Fruit fly (Drosophila melanogaster) whole organism, embryonic: ENCODE measurements around the gene sbr.

Source experiments
- Antp ChIP-seq: fragments of 200-800 bp; sonication (Bioruptor generic); optimal IDR thresholded peaks from 3 replicates; lab custom pipeline; 2016; ENCODE audit warnings: missing biosample characterization, missing genetic modification characterization
- BEAF-32 ChIP-seq: fragments of 200-800 bp; sonication (Bioruptor generic); optimal IDR thresholded peaks from 3 replicates; lab custom pipeline; 2017; ENCODE audit warnings: missing biosample characterization, missing genetic modification characterization, mild to moderate bottlenecking, moderate library complexity, missing genetic modification reagents
- Bdp1 ChIP-seq: fragments of 200-800 bp; sonication (Bioruptor generic); optimal IDR thresholded peaks from 3 replicates; lab custom pipeline; 2016; ENCODE audit warnings: missing biosample characterization, missing genetic modification characterization
- CG12236 ChIP-seq: fragments of 200-800 bp; sonication (Bioruptor generic); optimal IDR thresholded peaks from 2 replicates; lab custom pipeline; 2016; ENCODE audit warnings: missing biosample characterization, missing genetic modification characterization
- CG12659 ChIP-seq: fragments of 200-800 bp; sonication (Bioruptor generic); optimal IDR thresholded peaks from 3 replicates; lab custom pipeline; 2017; ENCODE audit warnings: mild to moderate bottlenecking, missing biosample characterization, missing genetic modification reagents, missing genetic modification characterization
- CG12744 ChIP-seq: fragments of 200-800 bp; sonication (Bioruptor generic); optimal IDR thresholded peaks from 2 replicates; lab custom pipeline; 2016; ENCODE audit warnings: missing biosample characterization, missing genetic modification characterization
- CG13775 ChIP-seq: fragments of 200-800 bp; sonication (Bioruptor generic); optimal IDR thresholded peaks from 3 replicates; lab custom pipeline; 2017; ENCODE audit warnings: missing biosample characterization, mild to moderate bottlenecking, missing genetic modification characterization
- CG14441 ChIP-seq: fragments of 200-800 bp; sonication (Bioruptor generic); IDR thresholded peaks from 2 replicates; pipeline ENCODE4 v1.3.6; 2022; ENCODE audit warnings: missing biosample characterization, missing genetic modification characterization
- CG14860 ChIP-seq: fragments of 200-800 bp; sonication (Bioruptor generic); IDR thresholded peaks from 3 replicates; pipeline ENCODE4 v1.3.6; 2022; ENCODE audit warnings: missing biosample characterization, missing genetic modification characterization; ENCODE audit not compliant: partially characterized antibody
- CG14965 ChIP-seq: fragments of 200-800 bp; sonication (Bioruptor generic); optimal IDR thresholded peaks from 2 replicates; lab custom pipeline; 2016; ENCODE audit warnings: missing biosample characterization, missing genetic modification characterization, borderline replicate concordance
- CG15073 ChIP-seq: fragments of 200-800 bp; sonication (Bioruptor generic); optimal IDR thresholded peaks from 2 replicates; lab custom pipeline; 2016; ENCODE audit warnings: missing biosample characterization, missing genetic modification characterization
- CG1603 ChIP-seq: fragments of 200-800 bp; sonication (Bioruptor generic); optimal IDR thresholded peaks from 2 replicates; lab custom pipeline; 2019; ENCODE audit warnings: missing biosample characterization, mild to moderate bottlenecking, missing genetic modification characterization, moderate library complexity
- CG18262 ChIP-seq: fragments of 200-800 bp; optimal IDR thresholded peaks from 3 replicates; lab custom pipeline; 2019; ENCODE audit warnings: missing biosample characterization, mild to moderate bottlenecking, missing genetic modification characterization, moderate library complexity
- CG18764 ChIP-seq: fragments of 200-800 bp; sonication (Bioruptor generic); optimal IDR thresholded peaks from 3 replicates; lab custom pipeline; 2016; ENCODE audit warnings: missing biosample characterization, missing genetic modification characterization
- CG31388 ChIP-seq: fragments of 200-800 bp; sonication (Bioruptor generic); optimal IDR thresholded peaks from 2 replicates; lab custom pipeline; 2016; ENCODE audit warnings: missing biosample characterization, missing genetic modification characterization
- CG42726 ChIP-seq: fragments of 200-800 bp; sonication (Bioruptor generic); IDR thresholded peaks from 2 replicates; pipeline ENCODE4 v1.3.6; 2022; ENCODE audit warnings: missing biosample characterization, missing genetic modification characterization; ENCODE audit not compliant: partially characterized antibody
- CG4282 ChIP-seq: fragments of 200-800 bp; sonication (Bioruptor generic); optimal IDR thresholded peaks from 2 replicates; lab custom pipeline; 2016; ENCODE audit warnings: missing biosample characterization, missing genetic modification characterization
- CG4617 ChIP-seq: fragments of 200-800 bp; sonication (Bioruptor generic); optimal IDR thresholded peaks from 3 replicates; lab custom pipeline; 2016; ENCODE audit warnings: missing biosample characterization, missing genetic modification characterization, borderline replicate concordance
- CG6683 ChIP-seq: fragments of 200-800 bp; sonication (Bioruptor generic); optimal IDR thresholded peaks from 2 replicates; lab custom pipeline; 2017; ENCODE audit warnings: missing biosample characterization, mild to moderate bottlenecking, missing genetic modification characterization, missing genetic modification reagents
- CG6689 ChIP-seq: fragments of 200-800 bp; sonication (Bioruptor generic); IDR thresholded peaks from 2 replicates; pipeline ENCODE4 v1.3.6; 2022; ENCODE audit warnings: missing biosample characterization, missing genetic modification characterization
- CG8290 ChIP-seq, 3 experiments: fragments of 200-800 bp; sonication (Bioruptor generic); optimal IDR thresholded peaks; 2 replicates each; lab custom pipeline; 2016 to 2019; ENCODE audit warnings: missing biosample characterization in 3 of 3, missing genetic modification characterization in 3 of 3, mild to moderate bottlenecking in 2 of 3, moderate library complexity in 1 of 3
- CG8359 ChIP-seq: fragments of 200-800 bp; sonication (Bioruptor generic); optimal IDR thresholded peaks from 2 replicates; lab custom pipeline; 2017; ENCODE audit warnings: missing biosample characterization, mild to moderate bottlenecking, missing genetic modification characterization, borderline replicate concordance
- Chrac-16 ChIP-seq: fragments of 200-800 bp; sonication (Bioruptor generic); optimal IDR thresholded peaks from 3 replicates; lab custom pipeline; 2016; ENCODE audit warnings: missing biosample characterization, missing genetic modification characterization
- Dad ChIP-seq: fragments of 200-800 bp; sonication (Bioruptor generic); optimal IDR thresholded peaks from 3 replicates; lab custom pipeline; 2016; ENCODE audit warnings: missing biosample characterization, missing genetic modification characterization
- Fer1 ChIP-seq: fragments of 200-800 bp; sonication (Bioruptor generic); optimal IDR thresholded peaks from 2 replicates; lab custom pipeline; 2017; ENCODE audit warnings: missing biosample characterization, mild to moderate bottlenecking, missing genetic modification characterization
- H2.0 ChIP-seq: fragments of 200-800 bp; sonication (Bioruptor generic); IDR thresholded peaks from 2 replicates; pipeline ENCODE4 v1.3.6; 2022; ENCODE audit warnings: missing biosample characterization, missing genetic modification characterization
- MBD-R2 ChIP-seq: fragments of 200-800 bp; sonication (Bioruptor generic); IDR thresholded peaks from 2 replicates; pipeline ENCODE4 v1.3.6; 2022; ENCODE audit warnings: missing biosample characterization, missing genetic modification characterization
- Mrtf ChIP-seq: fragments of 200-800 bp; sonication (Bioruptor generic); IDR thresholded peaks from 3 replicates; pipeline ENCODE4 v1.3.6; 2022; ENCODE audit warnings: missing biosample characterization, missing genetic modification characterization
- Pdp1 ChIP-seq, 2 experiments: fragments of 200-800 bp; sonication (Bioruptor generic); optimal IDR thresholded peaks; 3 replicates each; lab custom pipeline; 2016; ENCODE audit warnings: missing biosample characterization in 2 of 2, missing genetic modification characterization in 2 of 2, mild to moderate bottlenecking in 1 of 2, moderate library complexity in 1 of 2
- Tbp ChIP-seq: fragments of >200 bp; optimal IDR thresholded peaks from 2 replicates; lab custom pipeline; 2018; ENCODE audit warnings: missing biosample characterization, missing genetic modification characterization
- Trl ChIP-seq, 3 experiments: fragments of >200 bp in 2 of 3; fragments of 200-800 bp in 1 of 3; sonication (Bioruptor generic) in 1 of 3; optimal IDR thresholded peaks; 2 replicates in 1 of 3; 3 replicates in 2 of 3; lab custom pipeline; 2016 to 2017; ENCODE audit warnings: missing biosample characterization in 1 of 3, missing genetic modification characterization in 1 of 3
- Xbp1 ChIP-seq: fragments of 200-800 bp; sonication (Bioruptor generic); optimal IDR thresholded peaks from 3 replicates; lab custom pipeline; 2016; ENCODE audit warnings: missing biosample characterization, mild to moderate bottlenecking, missing genetic modification characterization
- Xrp1 ChIP-seq: fragments of 200-800 bp; sonication (Bioruptor generic); IDR thresholded peaks from 2 replicates; pipeline ENCODE4 v1.3.6; 2022; ENCODE audit warnings: missing biosample characterization, missing genetic modification characterization
- YL-1 ChIP-seq: fragments of 200-800 bp; sonication (Bioruptor generic); optimal IDR thresholded peaks from 3 replicates; lab custom pipeline; 2017; ENCODE audit warnings: missing biosample characterization, mild to moderate bottlenecking, missing genetic modification characterization
- ap ChIP-seq: fragments of 200-800 bp; sonication (Bioruptor generic); IDR thresholded peaks from 2 replicates; pipeline ENCODE4 v1.3.6; 2022; ENCODE audit warnings: missing biosample characterization, missing genetic modification characterization
- cg ChIP-seq: fragments of 200-800 bp; sonication (Bioruptor generic); optimal IDR thresholded peaks from 3 replicates; lab custom pipeline; 2019; ENCODE audit warnings: missing biosample characterization, mild to moderate bottlenecking, missing genetic modification characterization, moderate library complexity
- crol ChIP-seq: fragments of 200-800 bp; sonication (Bioruptor generic); IDR thresholded peaks from 2 replicates; pipeline ENCODE4 v1.3.6; 2022; ENCODE audit warnings: missing biosample characterization, missing genetic modification characterization
- emc ChIP-seq: fragments of 200-800 bp; sonication (Bioruptor generic); optimal IDR thresholded peaks from 2 replicates; lab custom pipeline; 2016; ENCODE audit warnings: missing biosample characterization, missing genetic modification characterization
- esg ChIP-seq: fragments of 200-800 bp; sonication (Bioruptor generic); conservative IDR thresholded peaks from 2 replicates; pipeline ENCODE4 v1.3.6; 2022; ENCODE audit warnings: missing biosample characterization, missing genetic modification characterization
- gro ChIP-seq: fragments of 200-800 bp; sonication (Bioruptor generic); optimal IDR thresholded peaks from 2 replicates; lab custom pipeline; 2016; ENCODE audit warnings: missing biosample characterization, missing genetic modification characterization
- jumu ChIP-seq: fragments of 200-800 bp; sonication (Bioruptor generic); optimal IDR thresholded peaks from 3 replicates; lab custom pipeline; 2016; ENCODE audit warnings: missing biosample characterization, missing genetic modification characterization
- kay ChIP-seq: fragments of 200-800 bp; sonication (Bioruptor generic); optimal IDR thresholded peaks from 2 replicates; lab custom pipeline; 2016; ENCODE audit warnings: missing biosample characterization, missing genetic modification characterization
- ken ChIP-seq: fragments of 200-800 bp; sonication (Bioruptor generic); IDR thresholded peaks from 3 replicates; pipeline ENCODE4 v1.3.6; 2022; ENCODE audit warnings: missing biosample characterization, missing genetic modification characterization
- mirr ChIP-seq: fragments of 200-800 bp; sonication (Bioruptor generic); optimal IDR thresholded peaks from 3 replicates; lab custom pipeline; 2018; ENCODE audit warnings: missing biosample characterization, mild to moderate bottlenecking, missing genetic modification characterization
- rib ChIP-seq: fragments of 200-800 bp; sonication (Bioruptor generic); IDR thresholded peaks from 2 replicates; pipeline ENCODE4 v1.3.6; 2022; ENCODE audit warnings: missing biosample characterization, missing genetic modification characterization
- sens ChIP-seq: fragments of 200-800 bp; sonication (Bioruptor generic); peaks from one replicate; lab custom pipeline; 2016; ENCODE audit warnings: missing biosample characterization, missing genetic modification characterization
- shn ChIP-seq: fragments of 200-800 bp; sonication (Bioruptor generic); optimal IDR thresholded peaks from 3 replicates; lab custom pipeline; 2016; ENCODE audit warnings: missing biosample characterization, missing genetic modification characterization
- sna ChIP-seq: fragments of 200-800 bp; sonication (Bioruptor generic); IDR thresholded peaks from 2 replicates; pipeline ENCODE4 v1.3.6; 2022; ENCODE audit warnings: missing biosample characterization, missing genetic modification characterization; ENCODE audit not compliant: partially characterized antibody
- sr ChIP-seq: fragments of 200-800 bp; sonication (Bioruptor generic); IDR thresholded peaks from 3 replicates; pipeline ENCODE4 v1.3.6; 2022; ENCODE audit warnings: missing biosample characterization, missing genetic modification characterization
- stwl ChIP-seq: fragments of 200-800 bp; sonication (Bioruptor generic); optimal IDR thresholded peaks from 3 replicates; lab custom pipeline; 2018; ENCODE audit warnings: missing biosample characterization, mild to moderate bottlenecking, missing genetic modification characterization, moderate library complexity
- zen2 ChIP-seq: fragments of 200-800 bp; sonication (Bioruptor generic); IDR thresholded peaks from 3 replicates; pipeline ENCODE4 v1.3.6; 2022; ENCODE audit warnings: missing biosample characterization, missing genetic modification characterization; ENCODE audit not compliant: partially characterized antibody

The sbr gene

DNA sequence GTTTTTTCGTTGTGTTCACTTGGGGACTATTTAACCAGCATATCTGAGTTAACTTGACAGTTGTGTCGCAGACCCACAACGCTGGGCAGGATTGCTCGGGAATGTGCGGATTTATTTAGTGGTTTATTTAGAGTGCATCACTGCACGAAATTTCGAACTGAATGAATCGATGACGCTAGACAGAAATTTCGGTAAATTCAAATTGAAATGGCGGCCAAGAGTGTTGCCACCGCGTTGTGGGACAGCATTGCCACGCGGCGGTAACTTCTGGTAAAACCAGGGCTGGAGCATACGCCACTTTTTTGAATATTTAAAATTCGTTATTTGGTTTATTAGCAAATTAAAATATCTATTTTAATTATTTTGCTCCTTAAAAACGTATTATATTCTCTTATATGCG lies 7.8 kb upstream of the sbr start, which contains the start of gene feo (continued):
- TF ChIP-seq BEAF-32 (peak; percentile 56), CG12659 (GFP tag; lab: Kevin White, UChicago) (peak; percentile 21), CG12236 (GFP tag; lab: Kevin White, UChicago) (no peak), CG31388 (GFP tag; lab: Kevin White, UChicago) (no peak), Antp (GFP tag; lab: Kevin White, UChicago) (no peak), CG42726 (GFP tag; lab: Robert Waterston, UW) (no peak), CG8359 (no peak), CG4617 (no peak), Xbp1 (GFP tag; lab: Kevin White, UChicago) (no peak), Pdp1 (GFP tag; optimal IDR thresholded peaks at IDR 0.05; lab: Kevin White, UChicago) (no peak), mirr (GFP tag; lab: Kevin White, UChicago) (no peak), sna (GFP tag; lab: Robert Waterston, UW) (no peak), zen2 (GFP tag; lab: Robert Waterston, UW) (no peak), Dad (no peak), Trl (optimal IDR thresholded peaks at IDR 0.05; lab: Kevin White, UChicago) (no peak), Trl (GFP tag; optimal IDR thresholded peaks at IDR 0.05; lab: Kevin White, UChicago) (no peak), gro (GFP tag; lab: Kevin White, UChicago) (no peak), sr (GFP tag; lab: Robert Waterston, UW) (no peak), CG18262 (no peak), CG12744 (GFP tag; lab: Kevin White, UChicago) (no peak), rib (no peak), CG18764 (no peak), Fer1 (peak; percentile 7), H2.0 (GFP tag; lab: Robert Waterston, UW) (no peak), YL-1 (peak; percentile 63), shn (no peak), CG13775 (GFP tag; lab: Kevin White, UChicago) (no peak), CG8290 (GFP tag; optimal IDR thresholded peaks at IDR 0.05; lab: Kevin White, UChicago) (no peak), CG8290 (tag; optimal IDR thresholded peaks at IDR 0.05; lab: Kevin White, UChicago) (no peak), kay (GFP tag; lab: Kevin White, UChicago) (no peak), CG6689 (GFP tag; lab: Robert Waterston, UW) (no peak), cg (GFP tag; lab: Kevin White, UChicago) (no peak), CG4282 (GFP tag; lab: Kevin White, UChicago) (no peak), ap (no peak), CG15073 (GFP tag; lab: Kevin White, UChicago) (no peak), crol (GFP tag; lab: Robert Waterston, UW) (no peak), CG6683 (no peak), Xrp1 (no peak), emc (GFP tag; lab: Kevin White, UChicago) (no peak), CG14441 (GFP tag; lab: Robert Waterston, UW) (no peak), CG14965 (GFP tag; lab: Kevin White, UChicago) (no peak), Mrtf (GFP tag; lab: Robert Waterston, UW) (no peak), sens (GFP tag; lab: Kevin White, UChicago) (peak; percentile 32), jumu (GFP tag; lab: Kevin White, UChicago) (no peak), stwl (tag; lab: Kevin White, UChicago) (peak; percentile 39), Chrac-16 (GFP tag; lab: Kevin White, UChicago) (no peak), Tbp (GFP tag; lab: Kevin White, UChicago) (no peak), MBD-R2 (GFP tag; lab: Robert Waterston, UW) (peak; percentile 37; the same call in 1 of the 2 replicates), esg (GFP tag; lab: Robert Waterston, UW) (no peak), Bdp1 (no peak), CG1603 (tag; lab: Kevin White, UChicago) (peak; percentile 71), CG14860 (no peak), ken (GFP tag; lab: Robert Waterston, UW) (no peak)
